Worm (Caenorhabditis elegans): ENCODE data around the gene semo-1.

semo-1 gene

DNA sequence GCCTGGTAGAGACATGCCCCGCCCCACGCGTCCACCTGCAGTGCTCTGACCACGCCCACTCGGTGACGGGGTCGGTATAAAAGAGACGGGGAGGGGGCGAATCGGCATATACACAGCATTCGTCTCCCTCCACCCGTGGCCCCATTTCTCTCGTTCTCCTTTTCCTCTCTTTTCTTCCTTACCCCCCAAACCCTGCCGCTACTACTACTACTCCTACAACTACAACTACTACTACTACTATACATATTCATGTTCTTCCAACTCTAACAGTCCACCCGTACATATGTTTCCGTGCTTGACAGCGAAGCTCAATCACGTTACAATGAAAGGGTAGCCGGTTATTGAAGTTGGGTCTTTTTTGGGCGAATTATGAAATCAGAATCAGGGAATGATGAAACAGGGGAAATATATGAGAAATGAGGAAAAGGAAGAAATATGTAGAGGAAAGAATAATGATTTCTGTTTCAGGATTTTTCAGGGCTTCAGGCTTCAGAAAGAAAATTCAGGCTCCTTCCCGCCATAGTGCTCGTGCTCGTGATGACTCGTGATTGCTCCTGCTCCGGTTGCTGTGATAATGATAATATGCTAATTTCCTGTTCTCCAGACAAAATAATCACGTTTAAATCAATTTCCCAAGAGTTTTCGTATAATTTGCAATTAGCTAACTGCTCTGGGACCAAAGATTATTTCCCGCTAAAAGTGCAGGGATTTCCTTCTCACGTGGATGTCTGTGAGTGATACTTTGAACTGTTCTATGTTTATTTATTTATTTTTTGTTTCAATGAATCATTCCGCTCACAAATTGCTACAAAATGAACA is 17.0 kb upstream of the semo-1 start:
- TF ChIP-seq K02D7.2 (tag; optimal IDR thresholded peaks at IDR 0.05) (peak; percentile 95), ceh-31 (tag; optimal IDR thresholded peaks at IDR 0.05) (peak; percentile 19), nhr-11 (tag; optimal IDR thresholded peaks at IDR 0.05) (peak; percentile 12), ceh-19 (GFP tag; optimal IDR thresholded peaks at IDR 0.05) (peak; percentile 93), fkh-6 (tag; optimal IDR thresholded peaks at IDR 0.05) (peak; percentile 91), ceh-6 (GFP tag; optimal IDR thresholded peaks at IDR 0.05) (peak; percentile 82), ceh-22 (tag; optimal IDR thresholded peaks at IDR 0.05) (peak; percentile 95), fax-1 (tag; optimal IDR thresholded peaks at IDR 0.05) (peak; percentile 70), T23F11.4 (GFP tag; optimal IDR thresholded peaks at IDR 0.05) (peak; percentile 95), ttx-3 (tag; optimal IDR thresholded peaks at IDR 0.05) (peak; percentile 75), hlh-13 (GFP tag; optimal IDR thresholded peaks at IDR 0.05) (peak; percentile 73), unc-42 (tag; optimal IDR thresholded peaks at IDR 0.05) (peak; percentile 36), ama-1 (optimal IDR thresholded peaks at IDR 0.05) (peak; percentile 100), gmeb-2 (tag; optimal IDR thresholded peaks at IDR 0.05) (peak; percentile 95), ceh-18 (tag; optimal IDR thresholded peaks at IDR 0.05) (peak; percentile 83), eyg-1 (tag; optimal IDR thresholded peaks at IDR 0.05) (peak; percentile 92), unc-3 (GFP tag; conservative IDR thresholded peaks at IDR 0.05) (peak; percentile 84), unc-3 (tag; optimal IDR thresholded peaks at IDR 0.05) (peak; percentile 70), syd-9 (tag; optimal IDR thresholded peaks at IDR 0.05) (peak; percentile 95), hlh-6 (tag; optimal IDR thresholded peaks at IDR 0.05) (peak; percentile 96), sdc-2 (tag; optimal IDR thresholded peaks at IDR 0.05) (peak; percentile 89), madf-2 (tag; optimal IDR thresholded peaks at IDR 0.05) (peak; percentile 88), nhr-232 (tag; optimal IDR thresholded peaks at IDR 0.05) (peak; percentile 81), hlh-15 (tag; optimal IDR thresholded peaks at IDR 0.05) (peak; percentile 74), pha-2 (tag; optimal IDR thresholded peaks at IDR 0.05) (peak; percentile 97), npax-4 (tag; optimal IDR thresholded peaks at IDR 0.05) (peak; percentile 81), ceh-48 (tag; optimal IDR thresholded peaks at IDR 0.05) (peak; percentile 59), pros-1 (tag; optimal IDR thresholded peaks at IDR 0.05) (peak; percentile 45), tbx-2 (tag; optimal IDR thresholded peaks at IDR 0.05) (peak; percentile 96), zip-5 (tag; optimal IDR thresholded peaks at IDR 0.05) (peak; percentile 70), hlh-30 (tag; optimal IDR thresholded peaks at IDR 0.05; ENCODE audit: insufficient read depth) (peak; percentile 76), ceh-14 (tag; optimal IDR thresholded peaks at IDR 0.05) (peak; percentile 66), lim-6 (tag; optimal IDR thresholded peaks at IDR 0.05) (peak; percentile 74), unc-55 (GFP tag; optimal IDR thresholded peaks at IDR 0.05) (peak; percentile 29), elt-4 (tag; optimal IDR thresholded peaks at IDR 0.05) (peak; percentile 70), ceh-9 (tag; optimal IDR thresholded peaks at IDR 0.05) (peak; percentile 57), mec-3 (tag; optimal IDR thresholded peaks at IDR 0.05; ENCODE audit: borderline replicate concordance) (no peak), odd-2 (tag; optimal IDR thresholded peaks at IDR 0.05) (peak; percentile 73), ahr-1 (tag; optimal IDR thresholded peaks at IDR 0.05) (peak; percentile 60), F13H6.1 (tag; optimal IDR thresholded peaks at IDR 0.05) (peak; percentile 40), unc-86 (tag; optimal IDR thresholded peaks at IDR 0.05) (peak; percentile 86), C08G9.2 (tag; optimal IDR thresholded peaks at IDR 0.05) (peak; percentile 81), dve-1 (tag; optimal IDR thresholded peaks at IDR 0.05) (peak; percentile 75), lin-11 (tag; optimal IDR thresholded peaks at IDR 0.05) (peak; percentile 89), ceh-2 (tag; optimal IDR thresholded peaks at IDR 0.05) (peak; percentile 68), nfya-1 (tag; optimal IDR thresholded peaks at IDR 0.05) (peak; percentile 97), pax-1 (tag; optimal IDR thresholded peaks at IDR 0.05) (peak; percentile 88), tbx-7 (tag; optimal IDR thresholded peaks at IDR 0.05) (peak; percentile 80), sox-4 (tag; optimal IDR thresholded peaks at IDR 0.05) (peak; percentile 93), ceh-24 (tag; optimal IDR thresholded peaks at IDR 0.05) (peak; percentile 87), ets-4 (tag; optimal IDR thresholded peaks at IDR 0.05) (no peak), Y22D7AL.16 (tag; optimal IDR thresholded peaks at IDR 0.05) (peak; percentile 95)
